Fruit fly (Drosophila melanogaster): ENCODE measurements around the gene rho.

The rho gene

DNA sequence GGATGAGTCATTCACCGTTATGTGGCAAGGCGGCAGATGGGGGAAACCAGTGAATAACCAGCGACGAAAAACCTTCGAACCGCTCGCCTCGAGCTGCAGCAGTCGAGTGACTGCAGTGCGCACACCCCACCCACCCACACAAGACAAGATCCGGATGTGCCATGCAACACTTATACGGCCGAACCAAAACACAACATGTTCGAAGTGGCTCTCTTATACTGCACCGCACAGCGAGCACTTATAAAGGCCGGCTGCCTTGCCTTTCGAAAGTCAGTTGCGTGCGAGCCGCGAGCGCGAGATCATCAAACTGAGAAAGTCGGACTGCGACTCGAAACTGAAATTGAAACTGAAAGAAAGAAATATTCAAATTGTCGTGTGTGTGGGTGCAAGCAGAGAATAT, at the start of gene rho:
TSS of gene rho (plus strand) at position 265 of the 400 bp plus-strand sequence.
- TF ChIP-seq noc (tag; optimal IDR thresholded peaks at IDR 0.05), result no peak

dm6 chr3L:1414032-1414431, 49.6 kb upstream of the rho start:
- TF ChIP-seq noc (tag; optimal IDR thresholded peaks at IDR 0.05), result no peak

- TF ChIP-seq noc (tag; optimal IDR thresholded peaks at IDR 0.05), result no peak
Observed at dm6 chr3L:1415931-1416330, 47.7 kb upstream of the rho start, which contains the start of gene FucTD. Gene FucTD (plus strand): TSS chr3L:1416231.

DNA sequence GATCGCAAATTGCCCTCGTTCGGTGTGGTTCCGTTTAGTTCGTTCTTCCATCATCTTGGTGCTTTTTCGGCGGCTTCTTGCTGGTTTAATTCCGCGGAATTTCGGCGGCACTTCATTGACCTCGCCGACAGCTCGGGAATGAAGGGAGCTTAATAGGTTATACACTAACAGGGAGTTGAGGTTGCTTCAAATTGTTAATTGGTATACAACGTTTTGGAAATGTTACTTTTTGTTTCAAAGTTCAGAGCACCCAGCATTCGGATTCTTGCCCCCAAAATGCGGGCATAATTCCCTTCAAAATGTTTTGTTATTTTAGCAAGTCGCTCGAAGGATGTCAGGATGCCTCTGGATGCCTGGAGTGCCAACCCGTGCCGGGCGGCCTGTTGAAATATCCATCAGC, 45.7 kb upstream of the rho start:
- no peak for TF ChIP-seq noc (tag; optimal IDR thresholded peaks at IDR 0.05)

DNA sequence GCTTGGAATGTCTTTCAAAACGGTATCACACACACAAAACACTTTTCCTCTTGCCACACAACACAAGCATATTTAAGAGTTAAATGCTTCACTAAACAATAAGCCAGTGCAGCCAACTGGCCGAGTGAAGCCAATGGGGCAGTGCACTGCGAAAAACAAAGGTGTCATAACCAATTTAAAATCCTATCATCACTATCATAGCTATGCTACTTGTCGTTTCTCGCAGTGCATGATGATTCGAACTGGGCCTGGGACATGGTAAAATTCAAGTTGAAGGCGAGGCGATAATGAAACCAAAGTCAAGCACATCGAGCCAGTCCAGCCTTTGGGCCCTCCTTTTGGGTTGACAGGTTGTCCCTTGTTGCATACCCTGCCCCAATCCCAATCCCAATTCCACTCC, 44.8 kb upstream of the rho start:
- TF ChIP-seq noc (tag; optimal IDR thresholded peaks at IDR 0.05), result no peak

DNA sequence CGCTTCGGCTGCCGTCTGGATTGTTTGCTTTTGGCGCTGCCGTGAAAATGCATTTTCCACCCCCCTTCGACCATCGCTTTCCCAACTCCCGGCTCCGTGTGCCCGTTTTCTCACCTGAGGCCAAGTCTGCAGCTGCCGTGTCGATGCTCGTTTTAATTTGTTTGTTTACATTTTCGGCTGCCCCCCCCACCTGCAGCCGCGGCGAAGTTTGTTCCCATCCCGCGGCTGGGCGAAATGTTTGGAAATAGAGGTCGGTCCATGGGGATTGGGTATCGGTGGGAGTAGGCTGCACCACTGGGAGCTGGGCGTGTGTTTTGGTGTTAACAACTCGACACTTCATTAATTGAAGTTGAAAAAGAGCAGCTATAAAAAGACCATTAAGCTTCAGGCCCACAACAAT, 43.7 kb upstream of the rho start:
- TF ChIP-seq noc (tag; optimal IDR thresholded peaks at IDR 0.05), result no peak

- no peak for TF ChIP-seq noc (tag; optimal IDR thresholded peaks at IDR 0.05)
Observed at dm6 chr3L:1420950-1421349, 42.7 kb upstream of the rho start.

dm6 chr3L:1423371-1423770, 40.2 kb upstream of the rho start, which contains the start of gene CG9173:
Gene CG9173 (minus strand): TSS chr3L:1423471.
- TF ChIP-seq noc (tag; optimal IDR thresholded peaks at IDR 0.05), result no peak

dm6 chr3L:1424488-1424887, 39.1 kb upstream of the rho start:
- TF ChIP-seq noc (tag; optimal IDR thresholded peaks at IDR 0.05), result no peak

DNA sequence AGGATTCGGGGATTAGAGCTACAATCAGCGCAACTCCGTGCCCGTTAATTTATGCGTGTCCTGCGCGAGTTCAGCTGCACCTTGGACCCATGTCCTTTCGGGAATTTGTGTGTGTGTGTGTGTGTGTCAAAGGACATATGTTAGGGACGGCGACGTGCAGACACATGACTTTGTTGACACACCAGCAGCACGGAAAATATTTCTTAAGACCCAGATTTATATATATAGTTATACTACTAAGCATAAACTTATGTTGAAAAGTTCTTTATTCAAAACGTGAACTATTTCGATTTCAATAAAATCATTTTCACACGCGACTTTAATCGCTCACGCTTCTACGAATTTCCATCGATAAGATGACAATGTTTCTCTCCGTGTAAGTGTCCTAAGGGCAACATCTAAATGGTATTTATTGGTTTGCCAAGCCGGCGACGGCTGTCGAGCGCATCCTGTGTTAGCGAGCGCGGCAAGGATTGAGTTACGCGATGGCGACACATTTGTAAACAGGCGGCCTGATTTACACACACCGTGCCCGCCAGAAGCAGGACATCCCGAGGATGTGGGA, 32.0 kb upstream of the rho start:
- TF ChIP-seq noc (tag; optimal IDR thresholded peaks at IDR 0.05), result no peak

DNA sequence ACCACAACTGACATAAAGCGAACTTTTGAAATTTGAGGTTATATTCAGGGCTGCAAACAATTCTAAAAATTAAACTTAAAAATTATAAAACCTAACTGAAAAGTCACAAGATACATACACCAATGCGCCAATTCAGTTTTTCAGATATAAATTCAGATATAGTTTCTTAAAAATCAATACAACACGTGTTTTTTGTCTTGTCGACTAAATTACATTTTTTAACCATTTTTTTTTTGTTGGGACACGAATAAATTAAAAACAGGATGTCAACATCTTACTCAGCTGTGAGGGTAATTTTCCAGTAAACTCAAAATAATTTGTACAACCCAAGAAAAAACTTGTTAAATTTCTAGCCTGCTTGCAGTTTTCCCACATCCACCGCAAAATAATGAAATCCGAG, 25.8 kb upstream of the rho start, which contains the start of gene SA2:
TSS of gene SA2 (minus strand) at position 101 of the 400 bp plus-strand sequence.
- TF ChIP-seq noc (tag; optimal IDR thresholded peaks at IDR 0.05), result no peak

- no peak for TF ChIP-seq noc (tag; optimal IDR thresholded peaks at IDR 0.05)
Observed at dm6 chr3L:1440999-1441398, 22.6 kb upstream of the rho start.

DNA sequence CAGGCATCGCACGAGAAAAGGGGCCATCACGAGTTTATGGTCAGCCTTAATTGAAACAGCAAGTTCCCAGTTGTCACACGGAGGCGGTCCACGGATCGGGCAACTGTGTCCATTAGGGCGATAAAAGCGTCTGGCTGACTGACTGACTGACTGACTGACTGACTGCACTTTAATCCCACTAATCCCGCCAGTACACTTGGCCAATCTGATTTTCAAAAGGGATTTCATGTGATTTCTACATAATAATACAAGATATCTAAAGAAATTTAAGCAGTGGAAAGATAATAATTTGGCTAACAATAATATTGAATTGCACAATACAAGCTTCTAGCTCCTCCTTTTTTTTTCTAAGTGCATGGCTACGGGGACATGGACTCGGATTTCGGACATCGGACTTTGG, 21.3 kb upstream of the rho start:
- no peak for TF ChIP-seq noc (tag; optimal IDR thresholded peaks at IDR 0.05)

DNA sequence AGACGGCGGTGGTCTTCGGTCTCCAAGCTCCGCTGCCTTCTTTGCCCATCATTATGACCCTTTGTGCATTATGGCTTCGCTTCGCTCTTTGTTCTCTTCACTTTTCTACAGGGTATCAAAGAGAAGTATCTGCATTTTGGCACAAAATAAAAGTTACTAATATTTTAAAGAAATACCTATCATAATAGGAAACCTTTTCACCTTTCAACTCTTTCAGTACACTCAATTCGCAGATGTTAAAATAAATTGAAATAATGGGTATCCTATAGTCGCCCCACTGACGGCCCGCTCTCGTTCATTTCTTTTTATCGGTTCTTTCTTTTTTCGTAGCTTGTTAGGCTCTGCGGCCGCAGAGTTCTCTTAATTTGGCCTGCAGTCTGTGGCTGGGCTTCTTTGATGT, 20.7 kb upstream of the rho start:
- TF ChIP-seq noc (tag; optimal IDR thresholded peaks at IDR 0.05), result no peak

DNA sequence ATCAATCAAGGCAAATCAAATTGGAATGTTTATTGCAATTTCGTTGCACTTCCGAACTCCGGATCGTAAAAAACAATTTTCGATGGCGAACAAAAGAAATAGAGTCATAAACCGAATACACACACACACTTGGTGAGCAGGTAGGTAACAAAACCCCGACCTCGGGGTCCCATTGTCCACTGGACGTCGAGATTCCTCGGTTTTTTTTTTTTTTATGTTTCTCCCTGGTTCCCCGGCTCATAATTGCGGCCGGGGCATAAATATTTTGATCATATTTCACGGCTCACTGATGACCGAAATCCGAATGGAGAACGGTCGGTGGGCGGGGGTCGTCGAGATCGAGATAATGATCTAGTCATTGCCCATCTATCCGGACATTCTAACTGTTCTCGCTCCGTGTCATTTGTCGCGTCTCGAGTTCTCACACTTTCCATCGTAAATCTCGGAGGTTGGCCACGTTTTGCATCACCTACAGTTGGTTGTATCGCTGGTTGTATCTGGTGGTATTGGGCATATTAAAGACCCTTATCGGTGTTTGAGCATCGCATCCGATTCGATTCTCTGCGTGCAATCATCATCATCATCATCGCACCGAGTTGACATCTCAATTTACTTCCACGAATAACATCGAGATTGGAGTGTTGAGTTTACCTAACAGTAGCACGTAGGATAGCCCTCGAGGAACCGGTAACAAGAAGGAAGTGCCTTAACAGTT, 15.7 kb upstream of the rho start:
- no peak for TF ChIP-seq noc (tag; optimal IDR thresholded peaks at IDR 0.05)

DNA sequence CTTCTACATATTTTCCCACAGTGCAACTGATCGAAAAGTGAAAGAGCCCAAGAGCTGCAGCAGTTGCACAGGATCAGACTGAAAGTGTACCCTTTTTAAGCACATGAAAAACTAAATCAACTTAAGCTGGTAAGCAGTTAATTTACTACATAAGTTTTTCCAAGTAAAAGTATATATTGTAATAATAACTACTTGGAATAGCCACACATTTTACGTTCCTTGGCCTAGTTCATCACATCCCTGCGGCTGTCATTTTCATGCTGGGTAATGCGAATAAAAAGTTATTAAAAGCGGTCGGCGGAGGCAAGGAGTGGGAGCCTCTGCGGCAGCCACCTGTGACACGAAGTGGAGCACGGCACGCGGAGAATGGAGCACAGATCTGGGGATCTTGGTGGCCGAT, 12.7 kb upstream of the rho start:
- TF ChIP-seq noc (tag; optimal IDR thresholded peaks at IDR 0.05), result no peak

DNA sequence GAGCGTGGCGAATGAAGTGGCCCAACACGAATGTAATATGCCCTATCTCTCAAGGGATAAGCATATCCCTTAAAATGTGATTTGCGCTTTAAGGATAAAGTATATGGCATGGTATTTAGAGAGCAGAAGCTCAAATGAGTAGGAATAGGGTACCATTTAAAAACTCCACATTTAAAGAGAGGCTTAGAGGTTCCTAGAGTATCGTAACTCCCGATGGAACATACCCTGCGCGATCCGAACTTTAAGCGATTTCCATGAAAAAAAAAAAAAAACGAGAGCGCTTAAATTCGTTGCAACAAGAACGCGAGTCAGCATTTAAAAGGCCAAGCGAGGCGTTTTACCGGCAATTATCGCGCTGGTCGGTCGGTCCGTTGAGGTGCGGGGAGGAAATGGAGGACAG, 6.3 kb upstream of the rho start:
- no peak for TF ChIP-seq noc (tag; optimal IDR thresholded peaks at IDR 0.05)
